Worm (Caenorhabditis elegans) whole organism, young adult: ENCODE results near the gene pmk-3.

Source experiments
- B0019.2 ChIP-seq: fragments of 200-800 bp; sonication (Bioruptor generic); conservative IDR thresholded peaks from 2 replicates; pipeline ENCODE4 v1.3.6; 2022; ENCODE audit warnings: missing genetic modification reagents, missing genetic modification characterization, missing compliant biosample characterization
- K12H6.12 ChIP-seq: fragments of 200-800 bp; sonication (Bioruptor generic); optimal IDR thresholded peaks from 2 replicates; lab custom pipeline; 2018; ENCODE audit warnings: mild to moderate bottlenecking, missing genetic modification characterization, missing compliant biosample characterization
- ccch-3 ChIP-seq: fragments of 200-800 bp; sonication (Bioruptor generic); optimal IDR thresholded peaks from 2 replicates; lab custom pipeline; 2018; ENCODE audit warnings: mild to moderate bottlenecking, missing genetic modification characterization, missing compliant biosample characterization
- ztf-6 ChIP-seq: fragments of 200-800 bp; sonication (Bioruptor generic); IDR thresholded peaks from 2 replicates; pipeline ENCODE4 v1.3.6; 2022; ENCODE audit warnings: missing genetic modification reagents, missing genetic modification characterization, missing compliant biosample characterization

DNA sequence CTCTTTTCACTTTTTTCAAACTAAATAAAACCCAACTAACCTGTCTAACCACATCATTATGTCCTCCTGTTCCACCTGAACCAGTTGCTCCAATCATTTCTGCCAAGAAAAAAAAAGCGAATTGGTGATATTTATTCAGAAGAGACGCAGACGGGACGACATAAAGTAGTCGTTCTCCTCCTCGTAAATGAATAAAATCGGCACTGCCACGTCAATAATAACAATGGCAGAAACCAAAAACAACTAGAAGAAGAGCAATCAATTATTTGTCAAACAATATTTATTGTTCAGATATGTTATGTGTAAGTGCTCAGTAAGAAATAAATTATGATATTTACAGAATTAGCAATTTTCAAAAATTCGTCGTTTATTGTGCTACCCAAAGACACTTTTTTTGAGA is 31.5 kb upstream of the pmk-3 start, which contains the start of gene rabs-5:
- TF ChIP-seq K12H6.12 = no peak
- TF ChIP-seq B0019.2 (GFP tag; lab: Robert Waterston, UW) = no peak
- TF ChIP-seq ccch-3 (GFP tag; lab: Kevin White, UChicago) = no peak
- TF ChIP-seq ztf-6 = no peak
